Worm (Caenorhabditis elegans) whole organism, early embryonic: Measurements from ENCODE around the gene C36E8.4.

Experiments used
- B0310.2 ChIP-seq: sonication (generic microtip); optimal IDR thresholded peaks from 2 replicates; lab custom pipeline; 2016; ENCODE audit warnings: mild to moderate bottlenecking, missing genetic modification characterization, missing compliant biosample characterization
- F13C5.2 ChIP-seq: sonication (generic microtip); optimal IDR thresholded peaks from 2 replicates; lab custom pipeline; 2017; ENCODE audit warnings: mild to moderate bottlenecking, missing genetic modification characterization, inconsistent platforms, missing compliant biosample characterization
- ama-1 ChIP-seq: fragments of 150-350 bp; optimal IDR thresholded peaks from 2 replicates; lab custom pipeline; 2014
- ceh-13 ChIP-seq: fragments of 200-800 bp; sonication (Bioruptor generic); optimal IDR thresholded peaks from 2 replicates; lab custom pipeline; 2018; ENCODE audit warnings: mild to moderate bottlenecking, missing genetic modification characterization, missing compliant biosample characterization
- ceh-36 ChIP-seq: sonication (generic microtip); optimal IDR thresholded peaks from 2 replicates; lab custom pipeline; 2016; ENCODE audit warnings: missing genetic modification characterization, inconsistent platforms, missing compliant biosample characterization
- ets-7 ChIP-seq: sonication (generic microtip); optimal IDR thresholded peaks from 2 replicates; lab custom pipeline; 2016; ENCODE audit warnings: missing genotype, missing genetic modification characterization, missing compliant biosample characterization
- flt-1 ChIP-seq: fragments of 200-800 bp; sonication (Bioruptor generic); IDR thresholded peaks from 2 replicates; pipeline ENCODE4 v1.3.6; 2022; ENCODE audit warnings: missing genetic modification characterization, missing compliant biosample characterization
- hmbx-1 ChIP-seq: sonication (generic microtip); optimal IDR thresholded peaks from 2 replicates; lab custom pipeline; 2016; ENCODE audit warnings: mild to moderate bottlenecking, missing genetic modification characterization, missing compliant biosample characterization
- hmg-4 ChIP-seq: fragments of 200-800 bp; sonication (Bioruptor generic); optimal IDR thresholded peaks from 2 replicates; lab custom pipeline; 2018; ENCODE audit warnings: mild to moderate bottlenecking, missing genetic modification characterization, missing compliant biosample characterization
- pes-1 ChIP-seq: fragments of 200-800 bp; sonication (Bioruptor generic); IDR thresholded peaks from 2 replicates; pipeline ENCODE4 v1.3.6; 2022; ENCODE audit warnings: missing genetic modification reagents, missing genetic modification characterization, missing compliant biosample characterization
- scrt-1 ChIP-seq: fragments of 200-800 bp; sonication (Bioruptor generic); IDR thresholded peaks from 2 replicates; pipeline ENCODE4 v1.3.6; 2022; ENCODE audit warnings: missing genetic modification characterization, missing compliant biosample characterization
- sea-1 ChIP-seq: fragments of 200-800 bp; sonication (Bioruptor generic); conservative IDR thresholded peaks from 2 replicates; pipeline ENCODE4 v1.3.6; 2022; ENCODE audit warnings: missing genetic modification characterization, missing compliant biosample characterization
- tbx-11 ChIP-seq: fragments of 200-800 bp; sonication (Bioruptor generic); IDR thresholded peaks from 2 replicates; pipeline ENCODE4 v1.3.6; 2022; ENCODE audit warnings: missing genetic modification characterization, missing compliant biosample characterization
- tra-4 ChIP-seq: sonication (generic microtip); optimal IDR thresholded peaks from 2 replicates; lab custom pipeline; 2017; ENCODE audit warnings: missing genetic modification characterization, missing compliant biosample characterization

ce11 chrIII:4034984-4035383 lies 22.8 kb downstream of the C36E8.4 start:
- TF ChIP-seq hmg-4 (GFP tag; lab: Kevin White, UChicago) (no peak), ama-1 (no peak), ceh-36 (tag; lab: Kevin White, UChicago) (no peak), hmbx-1 (tag; lab: Kevin White, UChicago) (no peak), sea-1 (GFP tag; lab: Robert Waterston, UW) (no peak), tbx-11 (GFP tag; lab: Robert Waterston, UW) (no peak), B0310.2 (tag; lab: Kevin White, UChicago) (no peak), flt-1 (GFP tag; lab: Robert Waterston, UW) (no peak), tra-4 (tag; lab: Kevin White, UChicago) (no peak), ceh-13 (GFP tag; lab: Kevin White, UChicago) (no peak), F13C5.2 (no peak), ets-7 (no peak), scrt-1 (no peak), pes-1 (GFP tag; lab: Robert Waterston, UW) (no peak)
